Worm (Caenorhabditis elegans): ENCODE measurements around the gene R09E10.8.

- TF ChIP-seq aly-1 (tag; optimal IDR thresholded peaks at IDR 0.05) (no peak), ama-1 (optimal IDR thresholded peaks at IDR 0.05) (no peak), ceh-36 (tag; optimal IDR thresholded peaks at IDR 0.05) (no peak), hmg-4 (GFP tag; optimal IDR thresholded peaks at IDR 0.05) (no peak), sea-1 (GFP tag; conservative IDR thresholded peaks at IDR 0.05) (no peak), tbx-11 (GFP tag; IDR thresholded peaks at IDR 0.05) (no peak), flt-1 (GFP tag; IDR thresholded peaks at IDR 0.05) (no peak), B0310.2 (tag; optimal IDR thresholded peaks at IDR 0.05) (no peak)
Observed at ce11 chrIV:10331882-10332281, 21.7 kb upstream of the R09E10.8 start.

Data from whole organism, early embryonic.